Fruit fly (Drosophila melanogaster) whole organism, wandering third instar larva: ENCODE measurements around the gene CG14693.

Source experiments
- Abd-B ChIP-seq: fragments of >200 bp; optimal IDR thresholded peaks from 2 replicates; lab custom pipeline; 2017; ENCODE audit warnings: missing biosample characterization, missing genetic modification characterization
- CG32264 ChIP-seq: fragments of 200-800 bp; sonication (Bioruptor generic); optimal IDR thresholded peaks from 2 replicates; lab custom pipeline; 2016; ENCODE audit warnings: missing biosample characterization, missing genetic modification characterization
- CG9705 ChIP-seq: fragments of 200-800 bp; sonication (Bioruptor generic); optimal IDR thresholded peaks from 2 replicates; lab custom pipeline; 2018; ENCODE audit warnings: missing biosample characterization, mild to moderate bottlenecking, missing genetic modification characterization
- Dfd ChIP-seq: fragments of >200 bp; optimal IDR thresholded peaks from 2 replicates; lab custom pipeline; 2017; ENCODE audit warnings: missing biosample characterization, missing genetic modification characterization
- GATAd ChIP-seq: sonication (Bioruptor generic); optimal IDR thresholded peaks from 2 replicates; lab custom pipeline; 2016; ENCODE audit warnings: missing biosample characterization, missing genetic modification characterization
- HLH106 ChIP-seq: fragments of 200-800 bp; optimal IDR thresholded peaks from 3 replicates; lab custom pipeline; 2019; ENCODE audit warnings: missing biosample characterization, mild to moderate bottlenecking, missing genetic modification characterization, moderate library complexity
- Hnf4 ChIP-seq: fragments of 200-800 bp; sonication (Bioruptor generic); optimal IDR thresholded peaks from 2 replicates; lab custom pipeline; 2016; ENCODE audit warnings: missing biosample characterization, mild to moderate bottlenecking, missing genetic modification characterization
- Hr78 ChIP-seq: fragments of >200 bp; optimal IDR thresholded peaks from 2 replicates; lab custom pipeline; 2017; ENCODE audit warnings: missing biosample characterization, missing genetic modification characterization
- Hr83 ChIP-seq: fragments of 200-300 bp; sonication (Bioruptor generic); optimal IDR thresholded peaks from 2 replicates; lab custom pipeline; 2016; ENCODE audit warnings: missing biosample characterization, mild to moderate bottlenecking, missing genetic modification characterization, moderate library complexity; ENCODE audit not compliant: poor library complexity, severe bottlenecking
- Jra ChIP-seq: sonication (Bioruptor generic); optimal IDR thresholded peaks from 2 replicates; lab custom pipeline; 2016; ENCODE audit warnings: missing biosample characterization, missing genetic modification characterization
- Mio ChIP-seq: sonication (Bioruptor generic); optimal IDR thresholded peaks from 2 replicates; lab custom pipeline; 2016; ENCODE audit warnings: missing biosample characterization, missing genetic modification characterization
- Myc ChIP-seq: fragments of >200 bp; optimal IDR thresholded peaks from 2 replicates; lab custom pipeline; 2017
- N ChIP-seq: fragments of >200 bp; optimal IDR thresholded peaks from 2 replicates; lab custom pipeline; 2018; ENCODE audit warnings: missing biosample characterization, missing external identifiers, missing genetic modification characterization
- OdsH ChIP-seq: fragments of 200-800 bp; sonication (Bioruptor generic); optimal IDR thresholded peaks from 2 replicates; lab custom pipeline; 2016; ENCODE audit warnings: missing biosample characterization, mild to moderate bottlenecking, missing genetic modification characterization
- Rel ChIP-seq, 2 experiments: fragments of 200-800 bp; sonication (Bioruptor generic) in 1 of 2; optimal IDR thresholded peaks; 2 replicates in 1 of 2; 3 replicates in 1 of 2; lab custom pipeline; 2016 to 2019; ENCODE audit warnings: mild to moderate bottlenecking in 2 of 2, missing biosample characterization in 2 of 2, missing genetic modification characterization in 2 of 2, moderate library complexity in 1 of 2
- Sp1 ChIP-seq: fragments of 200-800 bp; sonication (Bioruptor generic); optimal IDR thresholded peaks from 3 replicates; lab custom pipeline; 2019; ENCODE audit warnings: missing biosample characterization, mild to moderate bottlenecking, missing genetic modification characterization, moderate library complexity
- br ChIP-seq: fragments of 200-800 bp; sonication (Bioruptor generic); optimal IDR thresholded peaks from 2 replicates; lab custom pipeline; 2016; ENCODE audit warnings: missing biosample characterization, missing genetic modification characterization
- brk ChIP-seq: fragments of 200-800 bp; sonication (Bioruptor generic); optimal IDR thresholded peaks from 2 replicates; lab custom pipeline; 2016; ENCODE audit warnings: missing biosample characterization, mild to moderate bottlenecking, missing genetic modification characterization
- dl ChIP-seq, 2 experiments: fragments of 175-275, 200-275 bp in 1 of 2; fragments of 200-275 bp in 1 of 2; sonication (Bioruptor generic); optimal IDR thresholded peaks; lab custom pipeline; 2018; ENCODE audit warnings: mild to moderate bottlenecking in 2 of 2, missing biosample characterization in 2 of 2, missing genetic modification characterization in 2 of 2, moderate library complexity in 2 of 2; ENCODE audit not compliant: partially characterized antibody in 2 of 2, insufficient read depth in 1 of 2
- dmrt93B ChIP-seq: fragments of 200-800 bp; sonication (Bioruptor generic); optimal IDR thresholded peaks from 2 replicates; lab custom pipeline; 2018; ENCODE audit warnings: missing biosample characterization, mild to moderate bottlenecking, missing genetic modification characterization
- dsf ChIP-seq: sonication (Bioruptor generic); optimal IDR thresholded peaks from 2 replicates; lab custom pipeline; 2016; ENCODE audit warnings: missing biosample characterization, missing genetic modification characterization, borderline replicate concordance
- ey ChIP-seq: fragments of 200-800 bp; sonication (Bioruptor generic); optimal IDR thresholded peaks from 2 replicates; lab custom pipeline; 2016; ENCODE audit warnings: missing biosample characterization, missing genetic modification characterization
- foxo ChIP-seq, 2 experiments: fragments of 200-800 bp; sonication (Bioruptor generic); optimal IDR thresholded peaks; 2 replicates in 1 of 2; 3 replicates in 1 of 2; lab custom pipeline; 2016 to 2017; ENCODE audit warnings: missing biosample characterization in 2 of 2, missing genetic modification characterization in 2 of 2
- h ChIP-seq: fragments of 200-800 bp; sonication (Bioruptor generic); optimal IDR thresholded peaks from 3 replicates; lab custom pipeline; 2016; ENCODE audit warnings: missing biosample characterization, mild to moderate bottlenecking, missing genetic modification characterization
- jim ChIP-seq: fragments of 175-275, 200-325 bp; sonication (Bioruptor generic); optimal IDR thresholded peaks from 2 replicates; lab custom pipeline; 2016; ENCODE audit warnings: missing biosample characterization, mild to moderate bottlenecking, missing genetic modification characterization
- lola ChIP-seq: fragments of >200 bp; optimal IDR thresholded peaks from 2 replicates; lab custom pipeline; 2017; ENCODE audit warnings: missing biosample characterization, missing genetic modification characterization
- pan ChIP-seq: fragments of >200 bp; optimal IDR thresholded peaks from 2 replicates; lab custom pipeline; 2017
- psq ChIP-seq: fragments of 200-800 bp; sonication (Bioruptor generic); optimal IDR thresholded peaks from 3 replicates; lab custom pipeline; 2017; ENCODE audit warnings: missing biosample characterization, mild to moderate bottlenecking, missing genetic modification characterization, moderate library complexity
- rgr ChIP-seq: fragments of 200-800 bp; sonication (Bioruptor generic); optimal IDR thresholded peaks from 3 replicates; lab custom pipeline; 2016; ENCODE audit warnings: missing biosample characterization, mild to moderate bottlenecking, missing genetic modification characterization
- sage ChIP-seq: fragments of 200-800 bp; sonication (Bioruptor generic); optimal IDR thresholded peaks from 2 replicates; lab custom pipeline; 2016; ENCODE audit warnings: missing biosample characterization, mild to moderate bottlenecking, missing genetic modification characterization
- sv ChIP-seq: fragments of 200-800 bp; sonication (Bioruptor generic); optimal IDR thresholded peaks from 3 replicates; lab custom pipeline; 2016; ENCODE audit warnings: missing biosample characterization, missing genetic modification characterization
- tai ChIP-seq: sonication (Bioruptor generic); optimal IDR thresholded peaks from 2 replicates; lab custom pipeline; 2016; ENCODE audit warnings: missing biosample characterization, missing genetic modification characterization
- usp ChIP-seq: fragments of >200 bp; optimal IDR thresholded peaks from 2 replicates; lab custom pipeline; 2017; ENCODE audit warnings: missing biosample characterization, missing genetic modification characterization
- woc ChIP-seq: sonication (Bioruptor generic); optimal IDR thresholded peaks from 2 replicates; lab custom pipeline; 2016; ENCODE audit warnings: missing biosample characterization, mild to moderate bottlenecking, missing genetic modification characterization

Gene CG14693

dm6 chr3R:10780161-10780560 lies 34.7 kb downstream of the CG14693 start:
- TF ChIP-seq Mio (no peak), Hr83 (GFP tag; lab: Kevin White, UChicago) (no peak), N (GFP tag; lab: Kevin White, UChicago) (no peak), pan (lab: Kevin White, UChicago) (no peak), woc (GFP tag; lab: Kevin White, UChicago) (no peak), Abd-B (GFP tag; lab: Kevin White, UChicago) (no peak), br (GFP tag; lab: Kevin White, UChicago) (no peak), ey (no peak), GATAd (GFP tag; lab: Kevin White, UChicago) (no peak), Jra (GFP tag; lab: Kevin White, UChicago) (no peak), OdsH (GFP tag; lab: Kevin White, UChicago) (no peak), Sp1 (no peak), Hnf4 (GFP tag; lab: Kevin White, UChicago) (no peak), jim (GFP tag; lab: Kevin White, UChicago) (no peak), CG9705 (no peak), CG32264 (no peak), sv (no peak), Hr78 (no peak), psq (no peak), usp (GFP tag; lab: Kevin White, UChicago) (no peak)

- TF ChIP-seq woc (GFP tag; lab: Kevin White, UChicago) (no peak), Hr83 (GFP tag; lab: Kevin White, UChicago) (no peak), Sp1 (no peak), dmrt93B (GFP tag; lab: Kevin White, UChicago) (no peak), Hnf4 (GFP tag; lab: Kevin White, UChicago) (no peak), dl (GFP tag; optimal IDR thresholded peaks at IDR 0.05; lab: Kevin White, UChicago; ENCODE audit: insufficient read depth in 1 of 2, partially characterized antibody in 2 of 2) (no peak), dsf (GFP tag; lab: Kevin White, UChicago) (no peak), Myc (lab: Kevin White, UChicago) (no peak), sage (GFP tag; lab: Kevin White, UChicago) (no peak), sv (no peak), HLH106 (no peak), pan (lab: Kevin White, UChicago) (no peak), jim (GFP tag; lab: Kevin White, UChicago) (no peak), usp (GFP tag; lab: Kevin White, UChicago) (no peak)
These were observed 35.6 kb downstream of the CG14693 start, which contains the start of gene Desi for dm6 chr3R:10779269-10779668. TSS of gene Desi (plus strand) at chr3R:10779569.

dm6 chr3R:10778151-10778550 lies 36.7 kb downstream of the CG14693 start:
- no peak for TF ChIP-seq psq
- TF ChIP-seq sv: no peak
- TF ChIP-seq Hnf4 (GFP tag; lab: Kevin White, UChicago): no peak
- no peak for TF ChIP-seq HLH106
- TF ChIP-seq OdsH (GFP tag; lab: Kevin White, UChicago): no peak
- TF ChIP-seq CG32264: no peak
- no peak for TF ChIP-seq br (GFP tag; lab: Kevin White, UChicago)
- TF ChIP-seq rgr (GFP tag; lab: Kevin White, UChicago): no peak
- no peak for TF ChIP-seq Sp1
- no peak for TF ChIP-seq Mio
- no peak for TF ChIP-seq Jra (GFP tag; lab: Kevin White, UChicago)
- no peak for TF ChIP-seq Hr78
- no peak for TF ChIP-seq dmrt93B (GFP tag; lab: Kevin White, UChicago)
- no peak for TF ChIP-seq foxo (GFP tag; optimal IDR thresholded peaks at IDR 0.05; lab: Kevin White, UChicago)
- TF ChIP-seq Dfd: no peak
- no peak for TF ChIP-seq jim (GFP tag; lab: Kevin White, UChicago)
- TF ChIP-seq woc (GFP tag; lab: Kevin White, UChicago): no peak
- no peak for TF ChIP-seq ey
- TF ChIP-seq dsf (GFP tag; lab: Kevin White, UChicago): no peak
- TF ChIP-seq N (GFP tag; lab: Kevin White, UChicago): no peak

- no peak for TF ChIP-seq Rel (GFP tag; optimal IDR thresholded peaks at IDR 0.05; lab: Kevin White, UChicago)
- TF ChIP-seq Rel (tag; optimal IDR thresholded peaks at IDR 0.05; lab: Kevin White, UChicago): no peak
- no peak for TF ChIP-seq pan (lab: Kevin White, UChicago)
- TF ChIP-seq brk (GFP tag; lab: Kevin White, UChicago): no peak
- no peak for TF ChIP-seq Dfd
- TF ChIP-seq lola (GFP tag; lab: Kevin White, UChicago): no peak
- no peak for TF ChIP-seq tai
- no peak for TF ChIP-seq sage (GFP tag; lab: Kevin White, UChicago)
- no peak for TF ChIP-seq usp (GFP tag; lab: Kevin White, UChicago)
- TF ChIP-seq Sp1: no peak
- TF ChIP-seq woc (GFP tag; lab: Kevin White, UChicago): no peak
- no peak for TF ChIP-seq h (GFP tag; lab: Kevin White, UChicago)
- TF ChIP-seq Abd-B (GFP tag; lab: Kevin White, UChicago): no peak
- no peak for TF ChIP-seq N (GFP tag; lab: Kevin White, UChicago)
- TF ChIP-seq Hr78: no peak
These were observed 37.6 kb downstream of the CG14693 start, which contains the start of the genes CG45076, CG45078 and fau for dm6 chr3R:10777274-10777673. TSS of gene CG45076 (minus strand) at chr3R:10777374. TSS of gene CG45078 (minus strand) at chr3R:10777374. TSS of gene fau (minus strand) at chr3R:10777374.
